Fruit fly (Drosophila melanogaster) whole organism: ENCODE results near the gene chinmo.

Experiments used
- CG8478 ChIP-seq: fragments of >200 bp; optimal IDR thresholded peaks from 2 replicates; lab custom pipeline; 2018; ENCODE audit warnings: inconsistent platforms
- EcR ChIP-seq, 2 experiments: fragments of >200 bp; optimal IDR thresholded peaks; 2 replicates each; lab custom pipeline; 2017; ENCODE audit warnings: missing biosample characterization in 2 of 2, missing genetic modification characterization in 2 of 2, missing genetic modification reagents in 2 of 2
- usp ChIP-seq: fragments of >200 bp; optimal IDR thresholded peaks from 2 replicates; lab custom pipeline; 2017; ENCODE audit warnings: missing biosample characterization, missing genetic modification characterization, mixed read lengths

DNA sequence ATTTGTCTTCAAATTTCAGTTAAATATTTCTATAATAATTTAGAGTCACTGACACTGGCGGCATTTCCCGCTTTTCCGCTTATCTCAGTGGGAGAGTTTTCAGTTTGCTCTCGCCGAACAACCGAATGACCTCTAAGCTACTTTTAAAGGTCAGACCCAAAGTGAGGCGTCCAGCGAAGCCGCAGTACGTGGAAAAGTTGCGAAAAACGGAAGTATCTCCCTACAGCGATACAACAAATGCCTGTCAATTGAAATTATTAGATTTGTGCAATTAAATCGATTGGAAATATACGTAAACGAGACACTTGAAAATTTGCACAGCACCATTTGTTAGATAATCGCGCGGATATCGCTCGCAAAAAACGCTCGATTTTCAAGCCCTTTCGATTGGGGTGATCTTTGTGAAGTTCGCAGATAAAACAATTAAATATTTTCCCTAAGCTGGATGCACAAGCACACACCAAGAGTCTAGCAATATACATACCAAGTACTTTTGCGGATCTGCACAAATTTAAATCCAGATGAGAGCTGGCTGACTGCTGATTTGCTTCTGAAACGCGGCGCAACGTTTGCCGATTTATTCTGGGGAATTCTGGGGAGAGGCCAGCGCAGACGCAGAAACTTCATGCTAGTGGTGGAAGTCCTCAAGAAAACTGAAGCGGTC is 76.2 kb downstream of the chinmo start:
- TF ChIP-seq usp (GFP tag; lab: Kevin White, UChicago) (no peak), CG8478 (lab: Kevin White, UChicago) (no peak), EcR (GFP tag; optimal IDR thresholded peaks at IDR 0.05; lab: Kevin White, UChicago) (peak in 1 of 2 experiments; percentile 18)
